Fruit fly (Drosophila melanogaster) whole organism, wandering third instar larva: ENCODE measurements around the gene Edg78E.

Experiments
- Abd-B ChIP-seq: fragments of >200 bp; optimal IDR thresholded peaks from 2 replicates; lab custom pipeline; 2017; ENCODE audit warnings: missing biosample characterization, missing genetic modification characterization
- CG32264 ChIP-seq: fragments of 200-800 bp; sonication (Bioruptor generic); optimal IDR thresholded peaks from 2 replicates; lab custom pipeline; 2016; ENCODE audit warnings: missing biosample characterization, missing genetic modification characterization
- CrebA ChIP-seq: fragments of 200-800 bp; sonication (Bioruptor generic); optimal IDR thresholded peaks from 2 replicates; lab custom pipeline; 2016; ENCODE audit warnings: missing biosample characterization, mild to moderate bottlenecking, missing genetic modification characterization, borderline replicate concordance
- Dif ChIP-seq: fragments of 200-275, 200-300 bp; sonication (Bioruptor generic); optimal IDR thresholded peaks from 2 replicates; lab custom pipeline; 2018; ENCODE audit warnings: missing biosample characterization, missing genetic modification characterization; ENCODE audit not compliant: partially characterized antibody
- Hnf4 ChIP-seq: fragments of 200-800 bp; sonication (Bioruptor generic); optimal IDR thresholded peaks from 2 replicates; lab custom pipeline; 2016; ENCODE audit warnings: missing biosample characterization, mild to moderate bottlenecking, missing genetic modification characterization
- Hr78 ChIP-seq: fragments of >200 bp; optimal IDR thresholded peaks from 2 replicates; lab custom pipeline; 2017; ENCODE audit warnings: missing biosample characterization, missing genetic modification characterization
- Hr83 ChIP-seq: fragments of 200-300 bp; sonication (Bioruptor generic); optimal IDR thresholded peaks from 2 replicates; lab custom pipeline; 2016; ENCODE audit warnings: missing biosample characterization, mild to moderate bottlenecking, missing genetic modification characterization, moderate library complexity; ENCODE audit not compliant: poor library complexity, severe bottlenecking
- Jra ChIP-seq: sonication (Bioruptor generic); optimal IDR thresholded peaks from 2 replicates; lab custom pipeline; 2016; ENCODE audit warnings: missing biosample characterization, missing genetic modification characterization
- Mio ChIP-seq: sonication (Bioruptor generic); optimal IDR thresholded peaks from 2 replicates; lab custom pipeline; 2016; ENCODE audit warnings: missing biosample characterization, missing genetic modification characterization
- Myc ChIP-seq: fragments of >200 bp; optimal IDR thresholded peaks from 2 replicates; lab custom pipeline; 2017
- N ChIP-seq: fragments of >200 bp; optimal IDR thresholded peaks from 2 replicates; lab custom pipeline; 2018; ENCODE audit warnings: missing biosample characterization, missing external identifiers, missing genetic modification characterization
- OdsH ChIP-seq: fragments of 200-800 bp; sonication (Bioruptor generic); optimal IDR thresholded peaks from 2 replicates; lab custom pipeline; 2016; ENCODE audit warnings: missing biosample characterization, mild to moderate bottlenecking, missing genetic modification characterization
- Rel ChIP-seq, 2 experiments: fragments of 200-800 bp; sonication (Bioruptor generic) in 1 of 2; optimal IDR thresholded peaks; 2 replicates in 1 of 2; 3 replicates in 1 of 2; lab custom pipeline; 2016 to 2019; ENCODE audit warnings: mild to moderate bottlenecking in 2 of 2, missing biosample characterization in 2 of 2, missing genetic modification characterization in 2 of 2, moderate library complexity in 1 of 2
- Sp1 ChIP-seq: fragments of 200-800 bp; sonication (Bioruptor generic); optimal IDR thresholded peaks from 3 replicates; lab custom pipeline; 2019; ENCODE audit warnings: missing biosample characterization, mild to moderate bottlenecking, missing genetic modification characterization, moderate library complexity
- br ChIP-seq: fragments of 200-800 bp; sonication (Bioruptor generic); optimal IDR thresholded peaks from 2 replicates; lab custom pipeline; 2016; ENCODE audit warnings: missing biosample characterization, missing genetic modification characterization
- brk ChIP-seq: fragments of 200-800 bp; sonication (Bioruptor generic); optimal IDR thresholded peaks from 2 replicates; lab custom pipeline; 2016; ENCODE audit warnings: missing biosample characterization, mild to moderate bottlenecking, missing genetic modification characterization
- dl ChIP-seq, 2 experiments: fragments of 175-275, 200-275 bp in 1 of 2; fragments of 200-275 bp in 1 of 2; sonication (Bioruptor generic); optimal IDR thresholded peaks; lab custom pipeline; 2018; ENCODE audit warnings: mild to moderate bottlenecking in 2 of 2, missing biosample characterization in 2 of 2, missing genetic modification characterization in 2 of 2, moderate library complexity in 2 of 2; ENCODE audit not compliant: partially characterized antibody in 2 of 2, insufficient read depth in 1 of 2
- dsf ChIP-seq: sonication (Bioruptor generic); optimal IDR thresholded peaks from 2 replicates; lab custom pipeline; 2016; ENCODE audit warnings: missing biosample characterization, missing genetic modification characterization, borderline replicate concordance
- ey ChIP-seq: fragments of 200-800 bp; sonication (Bioruptor generic); optimal IDR thresholded peaks from 2 replicates; lab custom pipeline; 2016; ENCODE audit warnings: missing biosample characterization, missing genetic modification characterization
- fru ChIP-seq: fragments of 200-800 bp; sonication (Bioruptor generic); optimal IDR thresholded peaks from 3 replicates; lab custom pipeline; 2016; ENCODE audit warnings: missing biosample characterization, mild to moderate bottlenecking, missing genetic modification characterization
- h ChIP-seq: fragments of 200-800 bp; sonication (Bioruptor generic); optimal IDR thresholded peaks from 3 replicates; lab custom pipeline; 2016; ENCODE audit warnings: missing biosample characterization, mild to moderate bottlenecking, missing genetic modification characterization
- jim ChIP-seq: fragments of 175-275, 200-325 bp; sonication (Bioruptor generic); optimal IDR thresholded peaks from 2 replicates; lab custom pipeline; 2016; ENCODE audit warnings: missing biosample characterization, mild to moderate bottlenecking, missing genetic modification characterization
- lola ChIP-seq: fragments of >200 bp; optimal IDR thresholded peaks from 2 replicates; lab custom pipeline; 2017; ENCODE audit warnings: missing biosample characterization, missing genetic modification characterization
- pan ChIP-seq: fragments of >200 bp; optimal IDR thresholded peaks from 2 replicates; lab custom pipeline; 2017
- psq ChIP-seq: fragments of 200-800 bp; sonication (Bioruptor generic); optimal IDR thresholded peaks from 3 replicates; lab custom pipeline; 2017; ENCODE audit warnings: missing biosample characterization, mild to moderate bottlenecking, missing genetic modification characterization, moderate library complexity
- sage ChIP-seq: fragments of 200-800 bp; sonication (Bioruptor generic); optimal IDR thresholded peaks from 2 replicates; lab custom pipeline; 2016; ENCODE audit warnings: missing biosample characterization, mild to moderate bottlenecking, missing genetic modification characterization
- sv ChIP-seq: fragments of 200-800 bp; sonication (Bioruptor generic); optimal IDR thresholded peaks from 3 replicates; lab custom pipeline; 2016; ENCODE audit warnings: missing biosample characterization, missing genetic modification characterization
- tai ChIP-seq: sonication (Bioruptor generic); optimal IDR thresholded peaks from 2 replicates; lab custom pipeline; 2016; ENCODE audit warnings: missing biosample characterization, missing genetic modification characterization
- usp ChIP-seq: fragments of >200 bp; optimal IDR thresholded peaks from 2 replicates; lab custom pipeline; 2017; ENCODE audit warnings: missing biosample characterization, missing genetic modification characterization
- woc ChIP-seq: sonication (Bioruptor generic); optimal IDR thresholded peaks from 2 replicates; lab custom pipeline; 2016; ENCODE audit warnings: missing biosample characterization, mild to moderate bottlenecking, missing genetic modification characterization

The Edg78E gene

dm6 chr3L:21303659-21304058, 6.1 kb upstream of the Edg78E start:
- no peak for TF ChIP-seq usp (GFP tag; lab: Kevin White, UChicago)
- TF ChIP-seq Hnf4 (GFP tag; lab: Kevin White, UChicago), result peak; percentile 35
- TF ChIP-seq Dif, result peak; percentile 28
- TF ChIP-seq, all 38 proteins: peak for 2

dm6 chr3L:21302493-21302892, 4.9 kb upstream of the Edg78E start:
- TF ChIP-seq N (GFP tag; lab: Kevin White, UChicago) (no peak), h (GFP tag; lab: Kevin White, UChicago) (no peak), Hnf4 (GFP tag; lab: Kevin White, UChicago) (no peak), sage (no peak), OdsH (GFP tag; lab: Kevin White, UChicago) (no peak), woc (GFP tag; lab: Kevin White, UChicago) (no peak), CG32264 (GFP tag; lab: Kevin White, UChicago) (no peak), Abd-B (GFP tag; lab: Kevin White, UChicago) (no peak), br (GFP tag; lab: Kevin White, UChicago) (no peak), fru (GFP tag; lab: Kevin White, UChicago) (no peak), Sp1 (GFP tag; lab: Kevin White, UChicago) (no peak), brk (GFP tag; lab: Kevin White, UChicago) (no peak), Rel (GFP tag; optimal IDR thresholded peaks at IDR 0.05; lab: Kevin White, UChicago) (no peak), Rel (tag; optimal IDR thresholded peaks at IDR 0.05; lab: Kevin White, UChicago) (no peak)

DNA sequence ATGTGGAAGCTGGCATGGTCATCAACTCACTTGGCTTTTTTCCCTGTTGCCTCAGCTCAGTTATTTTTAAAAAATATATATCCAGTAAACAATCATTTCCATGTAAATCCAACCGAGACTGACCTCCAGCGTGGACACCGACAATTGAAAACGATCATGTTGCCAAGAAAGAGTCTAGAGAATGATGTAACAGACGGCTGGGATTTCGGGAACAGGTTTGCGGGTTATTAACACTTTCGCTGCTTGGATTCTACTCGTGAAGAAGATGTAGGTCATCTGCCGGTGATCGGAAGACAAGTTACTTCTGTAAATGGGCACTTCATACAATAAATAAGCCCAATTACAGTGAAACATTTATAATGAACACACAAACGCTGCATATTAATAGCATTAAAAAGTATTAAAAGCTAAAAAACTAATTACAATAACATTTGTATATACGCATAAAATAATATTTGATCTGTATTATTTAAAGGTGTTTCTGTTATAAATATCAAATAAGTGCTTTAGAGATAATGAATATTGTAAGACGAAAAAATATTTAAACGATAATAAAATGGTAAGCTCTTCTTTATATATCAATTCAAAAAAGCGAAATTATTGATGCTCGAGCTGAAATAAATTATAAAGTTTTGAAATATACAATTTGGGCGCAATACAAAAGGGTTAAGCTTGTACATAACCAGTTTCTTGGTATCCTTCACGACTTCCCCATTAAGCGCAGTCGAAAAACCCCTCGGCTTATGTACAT, 4.3 kb upstream of the Edg78E start:
- TF ChIP-seq Dif (no peak), tai (no peak), Jra (GFP tag; lab: Kevin White, UChicago) (no peak), dsf (GFP tag; lab: Kevin White, UChicago) (no peak), Abd-B (GFP tag; lab: Kevin White, UChicago) (no peak), Mio (GFP tag; lab: Kevin White, UChicago) (no peak), sage (no peak), CrebA (GFP tag; lab: Kevin White, UChicago) (no peak), woc (GFP tag; lab: Kevin White, UChicago) (no peak), ey (GFP tag; lab: Kevin White, UChicago) (no peak), pan (no peak), dl (GFP tag; optimal IDR thresholded peaks at IDR 0.05; lab: Kevin White, UChicago; ENCODE audit: insufficient read depth in 1 of 2, partially characterized antibody in 2 of 2) (no peak), Myc (lab: Kevin White, UChicago) (no peak), usp (GFP tag; lab: Kevin White, UChicago) (no peak), psq (no peak), Hr83 (GFP tag; lab: Kevin White, UChicago) (no peak)

dm6 chr3L:21300280-21300679, 2.7 kb upstream of the Edg78E start, which contains the start of gene Cpr78Cc:
Gene Cpr78Cc, plus strand, starts transcription at chr3L:21300580.
- no peak for TF ChIP-seq lola (GFP tag; lab: Kevin White, UChicago)
- no peak for TF ChIP-seq N (GFP tag; lab: Kevin White, UChicago)
- no peak for TF ChIP-seq OdsH (GFP tag; lab: Kevin White, UChicago)
- no peak for TF ChIP-seq Myc (lab: Kevin White, UChicago)
- TF ChIP-seq Hr78 (GFP tag; lab: Kevin White, UChicago), result no peak
- TF ChIP-seq Mio (GFP tag; lab: Kevin White, UChicago), result no peak
- TF ChIP-seq Abd-B (GFP tag; lab: Kevin White, UChicago), result no peak
- no peak for TF ChIP-seq dsf (GFP tag; lab: Kevin White, UChicago)
- no peak for TF ChIP-seq sage
- no peak for TF ChIP-seq CrebA (GFP tag; lab: Kevin White, UChicago)
- TF ChIP-seq woc (GFP tag; lab: Kevin White, UChicago), result no peak
- TF ChIP-seq psq, result no peak
- TF ChIP-seq usp (GFP tag; lab: Kevin White, UChicago), result no peak
- TF ChIP-seq ey (GFP tag; lab: Kevin White, UChicago), result no peak
- TF ChIP-seq Sp1 (GFP tag; lab: Kevin White, UChicago), result no peak
- TF ChIP-seq Jra (GFP tag; lab: Kevin White, UChicago), result no peak
- TF ChIP-seq tai, result no peak

DNA sequence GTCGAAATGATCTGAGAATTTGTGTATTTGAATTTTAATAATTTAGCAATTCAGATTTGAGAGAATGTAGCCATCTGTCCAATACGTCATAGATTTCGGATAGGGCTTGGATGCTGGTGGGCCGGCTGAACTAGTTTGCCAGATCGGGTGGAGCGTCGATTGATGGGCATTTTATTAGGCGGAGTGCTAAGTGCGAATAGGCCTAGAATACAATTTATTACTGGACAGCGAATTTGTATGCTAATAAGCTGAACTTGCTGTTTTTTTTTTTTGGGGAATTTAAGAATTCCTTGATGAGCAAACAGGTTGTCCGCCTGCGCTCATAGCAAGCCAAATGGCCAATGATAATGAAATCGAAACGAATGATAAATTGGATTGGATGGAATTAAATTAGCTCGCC, 1.6 kb upstream of the Edg78E start:
- TF ChIP-seq Hr78 (GFP tag; lab: Kevin White, UChicago) (no peak), Myc (lab: Kevin White, UChicago) (no peak), jim (GFP tag; lab: Kevin White, UChicago) (no peak), sv (GFP tag; lab: Kevin White, UChicago) (no peak), fru (GFP tag; lab: Kevin White, UChicago) (no peak), Abd-B (GFP tag; lab: Kevin White, UChicago) (no peak), Hnf4 (GFP tag; lab: Kevin White, UChicago) (no peak), dsf (GFP tag; lab: Kevin White, UChicago) (no peak), Rel (GFP tag; optimal IDR thresholded peaks at IDR 0.05; lab: Kevin White, UChicago) (no peak), Rel (tag; optimal IDR thresholded peaks at IDR 0.05; lab: Kevin White, UChicago) (no peak)
